Fruit fly (Drosophila melanogaster) whole organism, pupa: Measurements from ENCODE around the gene RhoGAP100F.
A peak's percentile ranks its signal among the peaks of the same experiment; 100 is the strongest.

Source experiments
- CG14655 ChIP-seq: fragments of 200-800 bp; sonication (Bioruptor generic); optimal IDR thresholded peaks from 3 replicates; lab custom pipeline; 2017; ENCODE audit warnings: mild to moderate bottlenecking, missing biosample characterization, missing genetic modification reagents, missing genetic modification characterization
- CG15710 ChIP-seq: fragments of 200-800 bp; sonication (Bioruptor generic); optimal IDR thresholded peaks from 2 replicates; lab custom pipeline; 2018; ENCODE audit warnings: missing biosample characterization, mild to moderate bottlenecking, missing genetic modification characterization, moderate library complexity
- CG4496 ChIP-seq: fragments of 200-800 bp; sonication (Bioruptor generic); IDR thresholded peaks from 3 replicates; pipeline ENCODE4 v1.3.6; 2022; ENCODE audit warnings: missing biosample characterization, missing genetic modification characterization
- CG9948 ChIP-seq: fragments of 200-800 bp; sonication (Bioruptor generic); optimal IDR thresholded peaks from 2 replicates; lab custom pipeline; 2018; ENCODE audit warnings: missing biosample characterization, mild to moderate bottlenecking, missing genetic modification characterization, moderate library complexity
- EcR ChIP-seq: fragments of 200-800 bp; sonication (Bioruptor generic); optimal IDR thresholded peaks from 3 replicates; lab custom pipeline; 2019; ENCODE audit warnings: missing biosample characterization, missing genetic modification characterization, mild to moderate bottlenecking, moderate library complexity, missing genetic modification reagents
- Snoo ChIP-seq: fragments of 200-800 bp; sonication (Bioruptor generic); optimal IDR thresholded peaks from 3 replicates; lab custom pipeline; 2017; ENCODE audit warnings: missing biosample characterization, mild to moderate bottlenecking, missing genetic modification characterization, inconsistent platforms
- gl ChIP-seq: fragments of 200-800 bp; sonication (Bioruptor generic); optimal IDR thresholded peaks from 2 replicates; lab custom pipeline; 2018; ENCODE audit warnings: missing biosample characterization, mild to moderate bottlenecking, missing genetic modification characterization

DNA sequence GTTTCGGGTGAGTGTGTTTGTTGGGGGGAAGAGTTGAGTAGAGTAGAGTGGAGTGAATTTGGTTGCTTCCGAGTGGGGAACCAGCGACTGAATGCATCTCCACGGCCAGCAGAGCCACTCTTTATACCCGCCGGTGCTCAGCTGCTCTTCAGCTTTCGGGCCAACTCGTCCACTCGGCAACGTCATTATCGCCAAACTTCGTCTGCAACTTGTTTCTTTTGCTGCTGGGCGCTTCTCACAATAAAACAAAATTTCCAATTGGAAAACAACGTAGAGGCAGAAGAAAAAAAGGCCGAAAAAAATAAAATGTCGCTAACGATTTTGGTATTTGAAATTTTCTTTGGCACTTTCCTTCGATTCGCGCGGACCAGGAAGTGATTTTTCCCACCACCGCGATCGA, 47.7 kb upstream of the RhoGAP100F start, which contains the start of gene CG2150:
- TF ChIP-seq CG14655 (GFP tag; lab: Kevin White, UChicago) (no peak), gl (no peak), CG4496 (GFP tag; lab: Robert Waterston, UW) (peak; percentile 16; the same call in 1 of the 3 replicates), CG15710 (tag; lab: Kevin White, UChicago) (no peak), EcR (GFP tag; lab: Kevin White, UChicago) (no peak), Snoo (no peak), CG9948 (no peak)
